Worm (Caenorhabditis elegans) whole organism, young adult: ENCODE data around the gene C13F10.1.

Experiments
- C17E4.6 ChIP-seq: fragments of 200-800 bp; sonication (Bioruptor generic); IDR thresholded peaks from 2 replicates; pipeline ENCODE4 v1.3.6; 2022; ENCODE audit warnings: missing genetic modification reagents, missing genetic modification characterization, missing compliant biosample characterization
- D2030.7 ChIP-seq: fragments of 200-800 bp; sonication (Bioruptor generic); IDR thresholded peaks from 2 replicates; pipeline ENCODE4 v1.3.6; 2022; ENCODE audit warnings: missing genetic modification reagents, missing genetic modification characterization, missing compliant biosample characterization
- F22D6.2 ChIP-seq: sonication (generic microtip); optimal IDR thresholded peaks from 2 replicates; lab custom pipeline; 2016; ENCODE audit warnings: mild to moderate bottlenecking, missing genetic modification characterization, missing compliant biosample characterization
- F37B4.10 ChIP-seq: fragments of 200-800 bp; sonication (Bioruptor generic); IDR thresholded peaks from 2 replicates; pipeline ENCODE4 v1.3.6; 2022; ENCODE audit warnings: missing genetic modification characterization, missing compliant biosample characterization
- T26A5.8 ChIP-seq: sonication (generic microtip); optimal IDR thresholded peaks from 2 replicates; lab custom pipeline; 2016; ENCODE audit warnings: missing genetic modification characterization, missing compliant biosample characterization
- Y79H2A.3 ChIP-seq: fragments of 200-800 bp; sonication (Bioruptor generic); conservative IDR thresholded peaks from 2 replicates; pipeline ENCODE4 v1.3.6; 2022; ENCODE audit warnings: missing genetic modification reagents, missing genetic modification characterization, missing compliant biosample characterization
- ZK185.1 ChIP-seq: sonication (generic microtip); optimal IDR thresholded peaks from 2 replicates; lab custom pipeline; 2016; ENCODE audit warnings: mild to moderate bottlenecking, missing genetic modification characterization, missing compliant biosample characterization; ENCODE audit not compliant: poor library complexity, severe bottlenecking
- aptf-2 ChIP-seq: fragments of 200-800 bp; sonication (Bioruptor generic); conservative IDR thresholded peaks from 2 replicates; pipeline ENCODE4 v1.3.6; 2022; ENCODE audit warnings: missing genetic modification reagents, missing genetic modification characterization, missing compliant biosample characterization
- atf-7 ChIP-seq: sonication (generic microtip); optimal IDR thresholded peaks from 2 replicates; lab custom pipeline; 2017; ENCODE audit warnings: mild to moderate bottlenecking, missing genetic modification characterization, missing compliant biosample characterization
- attf-3 ChIP-seq: fragments of 200-800 bp; sonication (Bioruptor generic); conservative IDR thresholded peaks from 2 replicates; pipeline ENCODE4 v1.3.6; 2022; ENCODE audit warnings: missing genetic modification reagents, missing genetic modification characterization, missing compliant biosample characterization
- attf-6 ChIP-seq: fragments of 200-800 bp; sonication (Bioruptor generic); IDR thresholded peaks from 2 replicates; pipeline ENCODE4 v1.3.6; 2022; ENCODE audit warnings: missing genetic modification reagents, missing genetic modification characterization, missing compliant biosample characterization
- ccch-3 ChIP-seq: fragments of 200-800 bp; sonication (Bioruptor generic); optimal IDR thresholded peaks from 2 replicates; lab custom pipeline; 2018; ENCODE audit warnings: mild to moderate bottlenecking, missing genetic modification characterization, missing compliant biosample characterization
- ceh-100 ChIP-seq: fragments of 200-800 bp; sonication (Bioruptor generic); IDR thresholded peaks from 2 replicates; pipeline ENCODE4 v1.3.6; 2022; ENCODE audit warnings: missing genetic modification reagents, missing genetic modification characterization, missing compliant biosample characterization
- ceh-91 ChIP-seq: fragments of 200-800 bp; sonication (Bioruptor generic); IDR thresholded peaks from 2 replicates; pipeline ENCODE4 v1.3.6; 2022; ENCODE audit warnings: missing genetic modification reagents, missing genetic modification characterization, missing compliant biosample characterization
- dpl-1 ChIP-seq: fragments of 150-350 bp; optimal IDR thresholded peaks from 2 replicates; lab custom pipeline; 2014; ENCODE audit warnings: missing biosample characterization, missing genetic modification reagents, missing genetic modification characterization
- egrh-3 ChIP-seq: fragments of 200-800 bp; sonication (Bioruptor generic); IDR thresholded peaks from 2 replicates; pipeline ENCODE4 v1.3.6; 2022; ENCODE audit warnings: missing genetic modification reagents, missing genetic modification characterization, missing compliant biosample characterization
- ekl-4 ChIP-seq: fragments of 200-800 bp; sonication (Bioruptor generic); IDR thresholded peaks from 2 replicates; pipeline ENCODE4 v1.3.6; 2022; ENCODE audit warnings: missing genetic modification reagents, missing genetic modification characterization, missing compliant biosample characterization
- fkh-3 ChIP-seq: sonication (generic microtip); optimal IDR thresholded peaks from 2 replicates; lab custom pipeline; 2016; ENCODE audit warnings: mild to moderate bottlenecking, missing genetic modification characterization, missing compliant biosample characterization
- gei-17 ChIP-seq: fragments of 200-800 bp; sonication (Bioruptor generic); optimal IDR thresholded peaks from 2 replicates; lab custom pipeline; 2018; ENCODE audit warnings: mild to moderate bottlenecking, missing genetic modification characterization, missing compliant biosample characterization
- him-1 ChIP-seq: sonication (generic microtip); optimal IDR thresholded peaks from 2 replicates; lab custom pipeline; 2016; ENCODE audit warnings: missing genotype, missing genetic modification reagents, missing genetic modification characterization, missing compliant biosample characterization
- hlh-12 ChIP-seq: sonication (generic microtip); optimal IDR thresholded peaks from 2 replicates; lab custom pipeline; 2016; ENCODE audit warnings: missing genetic modification characterization, missing compliant biosample characterization
- hlh-26 ChIP-seq: fragments of 200-800 bp; sonication (Bioruptor generic); conservative IDR thresholded peaks from 2 replicates; pipeline ENCODE4 v1.3.6; 2022; ENCODE audit warnings: missing genetic modification reagents, missing genetic modification characterization, missing compliant biosample characterization
- hmg-1.2 ChIP-seq: fragments of 200-800 bp; sonication (Bioruptor generic); IDR thresholded peaks from 2 replicates; pipeline ENCODE4 v1.3.6; 2022; ENCODE audit warnings: missing genetic modification reagents, missing genetic modification characterization, missing compliant biosample characterization
- hsf-1 ChIP-seq: fragments of 200-800 bp; sonication (Bioruptor generic); IDR thresholded peaks from 2 replicates; pipeline ENCODE4 v1.3.6; 2022; ENCODE audit warnings: missing genetic modification reagents, missing genetic modification characterization, missing compliant biosample characterization
- let-526 ChIP-seq: fragments of 200-800 bp; sonication (Bioruptor generic); IDR thresholded peaks from 2 replicates; pipeline ENCODE4 v1.3.6; 2022; ENCODE audit warnings: missing genetic modification reagents, missing genetic modification characterization, missing compliant biosample characterization
- lin-54 ChIP-seq: fragments of 200-800 bp; sonication (Bioruptor generic); optimal IDR thresholded peaks from 2 replicates; lab custom pipeline; 2018; ENCODE audit warnings: mild to moderate bottlenecking, missing genetic modification characterization, missing compliant biosample characterization
- lir-1 ChIP-seq: fragments of 200-800 bp; sonication (Bioruptor generic); conservative IDR thresholded peaks from 2 replicates; pipeline ENCODE4 v1.3.6; 2022; ENCODE audit warnings: missing genetic modification reagents, missing genetic modification characterization, missing compliant biosample characterization
- madf-3 ChIP-seq: fragments of 200-800 bp; sonication (Bioruptor generic); IDR thresholded peaks from 2 replicates; pipeline ENCODE4 v1.3.6; 2022; ENCODE audit warnings: missing genetic modification reagents, missing genetic modification characterization, missing compliant biosample characterization
- mxl-1 ChIP-seq: sonication (generic microtip); optimal IDR thresholded peaks from 2 replicates; lab custom pipeline; 2016; ENCODE audit warnings: missing genetic modification characterization, missing compliant biosample characterization
- nhr-120 ChIP-seq: fragments of 200-800 bp; sonication (Bioruptor generic); IDR thresholded peaks from 2 replicates; pipeline ENCODE4 v1.3.6; 2022; ENCODE audit warnings: missing genetic modification characterization, missing compliant biosample characterization
- nhr-179 ChIP-seq: sonication (generic microtip); optimal IDR thresholded peaks from 2 replicates; lab custom pipeline; 2016; ENCODE audit warnings: mild to moderate bottlenecking, missing genetic modification characterization, missing compliant biosample characterization
- nhr-90 ChIP-seq: sonication (generic microtip); optimal IDR thresholded peaks from 2 replicates; lab custom pipeline; 2016; ENCODE audit warnings: missing genotype, mild to moderate bottlenecking, missing genetic modification characterization, missing compliant biosample characterization
- repo-1 ChIP-seq: sonication (generic microtip); optimal IDR thresholded peaks from 2 replicates; lab custom pipeline; 2017; ENCODE audit warnings: mild to moderate bottlenecking, missing genetic modification characterization, missing compliant biosample characterization
- rpc-1 ChIP-seq, 2 experiments: fragments of 150-350 bp in 1 of 2; sonication (generic microtip) in 1 of 2; optimal IDR thresholded peaks; 2 replicates each; lab custom pipeline; 2014 to 2018; ENCODE audit warnings: missing biosample characterization in 1 of 2, missing genetic modification characterization in 1 of 2, missing genetic modification reagents in 1 of 2, missing genotype in 1 of 2
- snpc-1.1 ChIP-seq: sonication (generic microtip); optimal IDR thresholded peaks from 2 replicates; lab custom pipeline; 2017; ENCODE audit warnings: missing genetic modification characterization, mild to moderate bottlenecking, missing compliant biosample characterization, antibody characterized with exemption, moderate library complexity, missing genotype, missing genetic modification reagents; ENCODE audit not compliant: insufficient read depth
- snpc-3.4 ChIP-seq: sonication (generic microtip); optimal IDR thresholded peaks from 2 replicates; lab custom pipeline; 2017; ENCODE audit warnings: missing genetic modification characterization, mild to moderate bottlenecking, missing compliant biosample characterization, antibody characterized with exemption, moderate library complexity, missing genotype, missing genetic modification reagents
- snpc-4 ChIP-seq, 5 experiments: fragments of 150-350 bp in 1 of 5; sonication (generic microtip) in 4 of 5; optimal IDR thresholded peaks; 2 replicates each; lab custom pipeline; 2014 to 2018; ENCODE audit warnings: missing genetic modification characterization in 5 of 5, missing biosample characterization in 3 of 5, antibody characterized with exemption in 2 of 5, mild to moderate bottlenecking in 2 of 5, missing compliant biosample characterization in 2 of 5, missing genotype in 2 of 5, moderate library complexity in 2 of 5, missing genetic modification reagents in 1 of 5
- tbp1 ChIP-seq: fragments of 200-800 bp; sonication (Bioruptor generic); optimal IDR thresholded peaks from 2 replicates; lab custom pipeline; 2018; ENCODE audit warnings: mild to moderate bottlenecking, missing genetic modification characterization, missing compliant biosample characterization
- tbx-9 ChIP-seq: sonication (generic microtip); optimal IDR thresholded peaks from 2 replicates; lab custom pipeline; 2016; ENCODE audit warnings: borderline replicate concordance, missing genetic modification characterization, inconsistent platforms, missing compliant biosample characterization
- tlf-1 ChIP-seq: fragments of 200-800 bp; sonication (Bioruptor generic); optimal IDR thresholded peaks from 2 replicates; lab custom pipeline; 2018; ENCODE audit warnings: mild to moderate bottlenecking, missing genetic modification characterization, missing compliant biosample characterization
- zfh-2 ChIP-seq: fragments of 200-800 bp; sonication (Bioruptor generic); conservative IDR thresholded peaks from 2 replicates; pipeline ENCODE4 v1.3.6; 2022; ENCODE audit warnings: missing genetic modification reagents, missing genetic modification characterization, missing compliant biosample characterization
- ztf-22 ChIP-seq: fragments of 200-800 bp; sonication (Bioruptor generic); optimal IDR thresholded peaks from 2 replicates; lab custom pipeline; 2018; ENCODE audit warnings: mild to moderate bottlenecking, missing genetic modification characterization, moderate library complexity, missing compliant biosample characterization
- ztf-25 ChIP-seq: fragments of 200-800 bp; sonication (Bioruptor generic); IDR thresholded peaks from 2 replicates; pipeline ENCODE4 v1.3.6; 2022; ENCODE audit warnings: missing genetic modification reagents, missing genetic modification characterization, missing compliant biosample characterization
- ztf-26 ChIP-seq: sonication (generic microtip); optimal IDR thresholded peaks from 2 replicates; lab custom pipeline; 2017; ENCODE audit warnings: missing genetic modification characterization, missing compliant biosample characterization
- ztf-6 ChIP-seq: fragments of 200-800 bp; sonication (Bioruptor generic); IDR thresholded peaks from 2 replicates; pipeline ENCODE4 v1.3.6; 2022; ENCODE audit warnings: missing genetic modification reagents, missing genetic modification characterization, missing compliant biosample characterization

Gene C13F10.1

DNA sequence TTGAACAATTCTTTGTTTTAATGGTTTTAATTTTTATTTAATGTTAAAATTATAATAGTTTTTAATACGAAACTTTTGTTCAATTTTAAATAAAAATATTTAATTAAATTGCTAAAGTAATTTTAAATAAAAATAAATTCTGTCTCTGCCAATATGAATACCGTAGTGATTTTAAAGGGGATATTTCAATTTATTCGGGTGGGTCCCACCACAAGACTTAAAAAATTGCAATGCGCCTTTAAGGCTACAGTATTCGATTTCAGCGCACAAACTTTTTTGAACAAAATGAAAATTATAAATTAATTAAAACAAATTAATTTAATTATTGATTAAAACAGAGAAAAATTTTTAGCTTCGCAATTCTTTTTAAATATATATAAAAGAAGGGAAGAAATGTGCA lies 24.8 kb upstream of the C13F10.1 start (continued):
- TF ChIP-seq madf-3 (GFP tag; lab: Robert Waterston, UW) (peak; percentile 90), fkh-3 (tag; lab: Kevin White, UChicago) (no peak), ztf-22 (GFP tag; lab: Kevin White, UChicago) (no peak), lin-54 (peak; percentile 54), nhr-179 (tag; lab: Kevin White, UChicago) (no peak), nhr-120 (no peak), snpc-1.1 (tag; lab: Kevin White, UChicago) (peak; percentile 50), ceh-91 (GFP tag; lab: Robert Waterston, UW) (peak; percentile 51), snpc-4 (GFP tag; optimal IDR thresholded peaks at IDR 0.05; lab: Kevin White, UChicago) (no peak), snpc-4 (tag; optimal IDR thresholded peaks at IDR 0.05; lab: Kevin White, UChicago) (no peak), repo-1 (no peak), aptf-2 (GFP tag; lab: Robert Waterston, UW) (no peak), rpc-1 (optimal IDR thresholded peaks at IDR 0.05; lab: Kevin White, UChicago) (no peak), rpc-1 (tag; optimal IDR thresholded peaks at IDR 0.05; lab: Kevin White, UChicago) (no peak), hsf-1 (GFP tag; lab: Robert Waterston, UW) (0 out of 2 replicates have a peak, but pooled peaks have one; percentile 14), T26A5.8 (no peak), tbp1 (GFP tag; lab: Kevin White, UChicago) (peak; percentile 31), Y79H2A.3 (GFP tag; lab: Robert Waterston, UW) (no peak)

DNA sequence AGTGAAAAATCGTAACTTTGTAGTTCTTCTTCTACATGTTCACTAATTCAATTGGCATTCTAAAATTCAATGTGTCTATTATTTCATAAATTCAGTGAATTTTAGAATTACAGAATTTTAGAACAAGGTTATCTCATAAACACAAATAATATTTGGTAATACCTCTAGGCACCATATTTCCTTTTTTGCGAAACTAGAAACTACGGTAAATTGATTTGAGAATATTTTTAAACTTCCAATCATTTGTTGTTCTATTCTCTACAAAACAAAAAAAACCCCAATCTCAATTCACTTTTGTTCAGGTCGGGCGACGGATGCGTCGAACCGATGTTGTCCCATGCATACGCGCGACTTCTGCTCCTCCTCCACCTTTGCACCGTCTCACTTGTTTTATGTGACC lies 23.9 kb upstream of the C13F10.1 start, which contains the start of gene F09G2.1:
F09G2.1 (plus strand) TSS at position 301 of the 400 bp plus-strand sequence.
- no peak for TF ChIP-seq F37B4.10 (GFP tag; lab: Robert Waterston, UW)
- no peak for TF ChIP-seq ceh-91 (GFP tag; lab: Robert Waterston, UW)
- no peak for TF ChIP-seq tbx-9
- no peak for TF ChIP-seq ekl-4 (GFP tag; lab: Robert Waterston, UW)
- TF ChIP-seq snpc-3.4 (tag; lab: Kevin White, UChicago): no peak
- TF ChIP-seq attf-6: no peak
- no peak for TF ChIP-seq hmg-1.2 (GFP tag; lab: Robert Waterston, UW)
- TF ChIP-seq him-1 (tag; lab: Kevin White, UChicago): no peak
- no peak for TF ChIP-seq nhr-90 (tag; lab: Kevin White, UChicago)
- no peak for TF ChIP-seq C17E4.6 (GFP tag; lab: Robert Waterston, UW)
- no peak for TF ChIP-seq mxl-1 (tag; lab: Kevin White, UChicago)
- no peak for TF ChIP-seq ceh-100
- no peak for TF ChIP-seq F22D6.2 (tag; lab: Kevin White, UChicago)
- no peak for TF ChIP-seq hlh-26
- TF ChIP-seq ztf-26: no peak
- TF ChIP-seq attf-3 (GFP tag; lab: Robert Waterston, UW): no peak
- no peak for TF ChIP-seq zfh-2 (GFP tag; lab: Robert Waterston, UW)
- TF ChIP-seq madf-3 (GFP tag; lab: Robert Waterston, UW): no peak

DNA sequence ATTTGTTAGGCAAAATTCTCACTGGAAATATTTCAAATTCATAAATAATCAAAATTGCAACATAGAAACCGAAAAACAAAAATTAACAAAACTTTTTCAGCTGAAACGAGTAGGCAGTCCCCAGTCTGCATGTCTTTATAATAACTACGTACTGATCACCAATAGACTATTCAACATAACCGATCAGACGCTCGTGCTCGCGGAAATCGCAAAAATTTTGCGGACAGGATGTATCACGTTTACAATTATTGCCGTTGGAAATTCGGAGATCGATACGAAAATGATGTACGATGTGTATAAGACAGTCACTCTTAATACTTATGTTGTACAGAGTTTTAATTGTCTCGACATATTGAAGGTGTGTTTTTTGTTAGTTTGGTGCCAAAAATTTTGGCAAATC lies 22.5 kb upstream of the C13F10.1 start:
- TF ChIP-seq hmg-1.2 (GFP tag; lab: Robert Waterston, UW): no peak
- no peak for TF ChIP-seq hlh-26
- no peak for TF ChIP-seq madf-3 (GFP tag; lab: Robert Waterston, UW)
- TF ChIP-seq let-526 (GFP tag; lab: Robert Waterston, UW): no peak
- TF ChIP-seq atf-7 (tag; lab: Kevin White, UChicago): no peak
- TF ChIP-seq dpl-1 (GFP tag; lab: Kevin White, UChicago): no peak
- no peak for TF ChIP-seq ztf-25 (GFP tag; lab: Robert Waterston, UW)
- TF ChIP-seq snpc-1.1 (tag; lab: Kevin White, UChicago): no peak
- no peak for TF ChIP-seq hlh-12 (tag; lab: Kevin White, UChicago)
- no peak for TF ChIP-seq zfh-2 (GFP tag; lab: Robert Waterston, UW)
- TF ChIP-seq egrh-3: no peak
- no peak for TF ChIP-seq ccch-3
- no peak for TF ChIP-seq tlf-1
- TF ChIP-seq lir-1 (GFP tag; lab: Robert Waterston, UW): no peak
- TF ChIP-seq ztf-6 (GFP tag; lab: Robert Waterston, UW): no peak
- TF ChIP-seq ZK185.1 (tag; lab: Kevin White, UChicago): no peak
- no peak for TF ChIP-seq C17E4.6 (GFP tag; lab: Robert Waterston, UW)
- TF ChIP-seq gei-17 (GFP tag; lab: Kevin White, UChicago): no peak
- TF ChIP-seq D2030.7: no peak
- TF ChIP-seq, all 124 proteins: peak for 0
